Worm (Caenorhabditis elegans): ENCODE data around the gene F08F8.7.

The F08F8.7 gene

ce11 chrIII:7338693-7339092 is 8.3 kb downstream of the F08F8.7 start, which contains the start of gene kap-1 (continued):
- TF ChIP-seq B0035.1 (tag; optimal IDR thresholded peaks at IDR 0.05) (peak; percentile 61), rpc-1 (optimal IDR thresholded peaks at IDR 0.05) (no peak), rpc-1 (tag; optimal IDR thresholded peaks at IDR 0.05) (no peak), ama-1 (optimal IDR thresholded peaks at IDR 0.05) (peak; percentile 78), ama-1 (GFP tag; optimal IDR thresholded peaks at IDR 0.05) (peak in 1 of 2 experiments; percentile 78), repo-1 (tag; optimal IDR thresholded peaks at IDR 0.05) (peak; percentile 73), Y53F4B.3 (GFP tag; IDR thresholded peaks at IDR 0.05) (no peak), ztf-25 (GFP tag; IDR thresholded peaks at IDR 0.05) (no peak), bed-1 (GFP tag; IDR thresholded peaks at IDR 0.05) (no peak), Y56A3A.18 (GFP tag; IDR thresholded peaks at IDR 0.05) (peak; percentile 89; the same call in 1 of the 2 replicates), mel-28 (tag; optimal IDR thresholded peaks at IDR 0.05; ENCODE audit: borderline replicate concordance) (no peak), aptf-2 (GFP tag; conservative IDR thresholded peaks at IDR 0.05) (no peak), lag-1 (GFP tag; IDR thresholded peaks at IDR 0.05) (no peak), ceh-58 (GFP tag; IDR thresholded peaks at IDR 0.05) (no peak), hmg-20 (GFP tag; IDR thresholded peaks at IDR 0.05) (no peak), dpff-1 (tag; optimal IDR thresholded peaks at IDR 0.05) (peak; percentile 62), madf-10 (tag; optimal IDR thresholded peaks at IDR 0.05) (no peak), zim-3 (tag; optimal IDR thresholded peaks at IDR 0.05) (no peak), pbrm-1 (GFP tag; IDR thresholded peaks at IDR 0.05) (no peak), attf-6 (GFP tag; IDR thresholded peaks at IDR 0.05) (no peak), ztf-3 (GFP tag; optimal IDR thresholded peaks at IDR 0.05) (peak; percentile 5), egl-44 (GFP tag; IDR thresholded peaks at IDR 0.05) (no peak), F10E7.11 (tag; optimal IDR thresholded peaks at IDR 0.05) (no peak), nfyb-1 (GFP tag; IDR thresholded peaks at IDR 0.05) (peak; percentile 44; the same call in 1 of the 2 replicates), hmg-1.2 (GFP tag; IDR thresholded peaks at IDR 0.05) (peak; percentile 52), lin-35 (GFP tag; optimal IDR thresholded peaks at IDR 0.05) (peak in 1 of 3 experiments; percentile 42), nhr-27 (tag; optimal IDR thresholded peaks at IDR 0.05) (no peak), F23B12.7 (tag; optimal IDR thresholded peaks at IDR 0.05; ENCODE audit: insufficient read depth) (no peak), sptf-2 (GFP tag; optimal IDR thresholded peaks at IDR 0.05) (no peak), akir-1 (GFP tag; optimal IDR thresholded peaks at IDR 0.05) (no peak), ekl-4 (GFP tag; IDR thresholded peaks at IDR 0.05) (peak; percentile 51; the same call in 1 of the 2 replicates), madf-6 (GFP tag; IDR thresholded peaks at IDR 0.05) (peak; percentile 3; the same call in 1 of the 2 replicates), F52B5.7 (tag; optimal IDR thresholded peaks at IDR 0.05) (peak; percentile 76), T07F8.4 (tag; optimal IDR thresholded peaks at IDR 0.05) (no peak), die-1 (tag; optimal IDR thresholded peaks at IDR 0.05) (no peak), ztf-26 (tag; optimal IDR thresholded peaks at IDR 0.05) (no peak), lsl-1 (GFP tag; optimal IDR thresholded peaks at IDR 0.05) (no peak), nhr-80 (tag; optimal IDR thresholded peaks at IDR 0.05) (no peak), chd-7 (tag; optimal IDR thresholded peaks at IDR 0.05) (peak; percentile 72), Y95B8A.8 (GFP tag; IDR thresholded peaks at IDR 0.05) (no peak), cebp-2 (GFP tag; IDR thresholded peaks at IDR 0.05) (peak; percentile 2; the same call in 1 of the 2 replicates), B0019.2 (GFP tag; conservative IDR thresholded peaks at IDR 0.05) (no peak), hlh-12 (tag; optimal IDR thresholded peaks at IDR 0.05) (no peak), dox-1 (GFP tag; IDR thresholded peaks at IDR 0.05) (0 out of 2 replicates have a peak, but pooled peaks have one; percentile 25), ceh-27 (GFP tag; optimal IDR thresholded peaks at IDR 0.05) (no peak), efl-1 (GFP tag; optimal IDR thresholded peaks at IDR 0.05) (no peak), cebp-1 (GFP tag; IDR thresholded peaks at IDR 0.05) (no peak), cebp-1 (tag; optimal IDR thresholded peaks at IDR 0.05) (peak; percentile 56), gei-17 (GFP tag; optimal IDR thresholded peaks at IDR 0.05) (peak; percentile 26), hlh-26 (GFP tag; conservative IDR thresholded peaks at IDR 0.05) (0 out of 2 replicates have a peak, but pooled peaks have one; percentile 32), C17E4.6 (GFP tag; IDR thresholded peaks at IDR 0.05) (no peak)

All from whole organism, young adult.